Fruit fly (Drosophila melanogaster) whole organism, adult: ENCODE data around the gene eRF3.

ENCODE experiments used
- CG12768 ChIP-seq: fragments of 200-800 bp; sonication (Bioruptor generic); optimal IDR thresholded peaks from 2 replicates; lab custom pipeline; 2017; ENCODE audit warnings: missing biosample characterization, missing genetic modification characterization, mild to moderate bottlenecking, moderate library complexity, missing genetic modification reagents
- CG14711 ChIP-seq: fragments of 200-800 bp; sonication (Bioruptor generic); optimal IDR thresholded peaks from 2 replicates; lab custom pipeline; 2018; ENCODE audit warnings: missing biosample characterization, mild to moderate bottlenecking, missing genetic modification characterization, moderate library complexity
- CG1620 ChIP-seq: fragments of 200-800 bp; sonication (Bioruptor generic); optimal IDR thresholded peaks from 2 replicates; lab custom pipeline; 2016; ENCODE audit warnings: missing biosample characterization, missing genetic modification characterization
- CG33017 ChIP-seq: fragments of 200-800 bp; sonication (Bioruptor generic); optimal IDR thresholded peaks from 2 replicates; lab custom pipeline; 2018; ENCODE audit warnings: missing biosample characterization, mild to moderate bottlenecking, missing genetic modification characterization, moderate library complexity
- CG7045 ChIP-seq: fragments of 200-800 bp; sonication (Bioruptor generic); optimal IDR thresholded peaks from 2 replicates; lab custom pipeline; 2017; ENCODE audit warnings: missing biosample characterization, mild to moderate bottlenecking, missing genetic modification characterization
- CG7101 ChIP-seq: fragments of 200-800 bp; sonication (Bioruptor generic); optimal IDR thresholded peaks from 2 replicates; lab custom pipeline; 2018; ENCODE audit warnings: missing biosample characterization, mild to moderate bottlenecking, missing genetic modification characterization, moderate library complexity
- Clk ChIP-seq: fragments of 200-800 bp; sonication (Bioruptor generic); optimal IDR thresholded peaks from 2 replicates; lab custom pipeline; 2017; ENCODE audit warnings: missing biosample characterization, missing genetic modification characterization
- Mnt ChIP-seq: fragments of 200-800 bp; sonication (Bioruptor generic); optimal IDR thresholded peaks from 2 replicates; lab custom pipeline; 2016; ENCODE audit warnings: missing biosample characterization, mild to moderate bottlenecking, missing genetic modification characterization
- bab1 ChIP-seq: fragments of 200-800 bp; sonication (Bioruptor generic); optimal IDR thresholded peaks from 3 replicates; lab custom pipeline; 2019; ENCODE audit warnings: missing biosample characterization, mild to moderate bottlenecking, missing genetic modification characterization, moderate library complexity
- kay ChIP-seq: fragments of 200-800 bp; sonication (Bioruptor generic); peaks from one replicate; lab custom pipeline; 2016; ENCODE audit warnings: missing biosample characterization, missing genetic modification characterization, borderline replicate concordance
- ovo ChIP-seq: fragments of 200-800 bp; sonication (Bioruptor generic); optimal IDR thresholded peaks from 2 replicates; lab custom pipeline; 2016; ENCODE audit warnings: missing biosample characterization, missing genetic modification characterization
- pad ChIP-seq: fragments of 200-800 bp; sonication (Bioruptor generic); optimal IDR thresholded peaks from 3 replicates; lab custom pipeline; 2017; ENCODE audit warnings: missing biosample characterization, missing genetic modification characterization, mild to moderate bottlenecking, moderate library complexity, missing genetic modification reagents
- tj ChIP-seq: fragments of 200-800 bp; sonication (Bioruptor generic); optimal IDR thresholded peaks from 3 replicates; lab custom pipeline; 2017; ENCODE audit warnings: missing biosample characterization, mild to moderate bottlenecking, missing genetic modification characterization, moderate library complexity

DNA sequence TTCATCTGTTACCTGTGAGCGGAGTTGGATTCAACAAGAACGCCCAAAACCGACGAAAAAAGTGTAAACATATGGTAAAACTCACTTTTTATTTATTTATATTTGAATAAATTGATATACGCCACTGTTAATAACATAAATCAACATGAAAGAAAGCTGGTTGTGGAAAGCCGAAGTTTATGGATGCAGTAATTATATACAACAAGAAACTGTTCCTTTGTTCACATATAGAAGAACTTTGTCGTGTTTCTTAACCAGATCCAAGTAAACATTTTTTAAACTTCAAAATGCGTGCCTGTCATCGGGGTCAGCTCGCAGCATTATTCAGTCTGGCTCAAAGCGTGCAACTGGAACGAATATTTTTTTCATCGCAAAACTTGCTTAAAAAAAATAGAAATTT lies 36.3 kb upstream of the eRF3 start, which contains the start of gene Pkd2:
- TF ChIP-seq tj (GFP tag; lab: Kevin White, UChicago) = no peak
- TF ChIP-seq ovo (GFP tag; lab: Kevin White, UChicago) = no peak
- no peak for TF ChIP-seq kay
- no peak for TF ChIP-seq Mnt (GFP tag; lab: Kevin White, UChicago)
- TF ChIP-seq bab1 (GFP tag; lab: Kevin White, UChicago) = no peak
- no peak for TF ChIP-seq Clk (GFP tag; lab: Kevin White, UChicago)
- TF ChIP-seq CG1620 (GFP tag; lab: Kevin White, UChicago) = no peak
- no peak for TF ChIP-seq CG7045 (GFP tag; lab: Kevin White, UChicago)
- TF ChIP-seq CG33017 (tag; lab: Kevin White, UChicago) = no peak
- TF ChIP-seq CG14711 = no peak
- TF ChIP-seq CG12768 (GFP tag; lab: Kevin White, UChicago) = no peak
- TF ChIP-seq pad (GFP tag; lab: Kevin White, UChicago) = no peak
- TF ChIP-seq CG7101 (tag; lab: Kevin White, UChicago) = no peak
